Worm (Caenorhabditis elegans): Measurements from ENCODE around the gene fbxb-51.

DNA sequence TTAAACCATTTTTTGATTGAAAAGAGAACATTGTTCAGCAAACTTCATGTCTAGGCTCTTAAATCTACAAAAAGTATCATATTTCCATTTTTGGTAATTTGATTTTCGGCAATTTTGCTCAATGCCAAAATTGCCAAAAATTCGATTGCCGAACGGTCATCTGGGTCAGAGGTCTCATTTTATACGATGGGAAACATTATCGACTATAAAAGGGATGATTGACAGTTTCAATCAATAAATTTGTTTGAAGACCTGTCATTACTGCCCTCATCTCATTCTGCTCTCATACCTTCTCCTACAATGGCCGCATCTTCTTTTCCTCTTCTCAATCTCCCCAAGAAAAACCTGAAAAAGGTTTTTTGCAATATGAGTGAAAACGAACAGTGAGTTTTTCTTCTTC is 11.4 kb downstream of the fbxb-51 start, which contains the start of gene K05F6.14:
- no peak for TF ChIP-seq snpc-4 (GFP tag; optimal IDR thresholded peaks at IDR 0.05)
- TF ChIP-seq snpc-4 (tag; optimal IDR thresholded peaks at IDR 0.05): no peak
- no peak for TF ChIP-seq attf-6 (GFP tag; IDR thresholded peaks at IDR 0.05)
- TF ChIP-seq ceh-58 (GFP tag; IDR thresholded peaks at IDR 0.05): no peak
- TF ChIP-seq tbp1 (GFP tag; optimal IDR thresholded peaks at IDR 0.05): no peak
- TF ChIP-seq unc-62 (GFP tag; optimal IDR thresholded peaks at IDR 0.05): no peak
- no peak for TF ChIP-seq F55B11.4 (tag; optimal IDR thresholded peaks at IDR 0.05; ENCODE audit: borderline replicate concordance, insufficient read depth)
